Worm (Caenorhabditis elegans): ENCODE results near the gene ant-1.4.
"Not testable (repeated sequence)": the region's sequence is repeated elsewhere in the genome, so short reads cannot be mapped to it uniquely, and the experiment has no call there.

Gene ant-1.4

DNA sequence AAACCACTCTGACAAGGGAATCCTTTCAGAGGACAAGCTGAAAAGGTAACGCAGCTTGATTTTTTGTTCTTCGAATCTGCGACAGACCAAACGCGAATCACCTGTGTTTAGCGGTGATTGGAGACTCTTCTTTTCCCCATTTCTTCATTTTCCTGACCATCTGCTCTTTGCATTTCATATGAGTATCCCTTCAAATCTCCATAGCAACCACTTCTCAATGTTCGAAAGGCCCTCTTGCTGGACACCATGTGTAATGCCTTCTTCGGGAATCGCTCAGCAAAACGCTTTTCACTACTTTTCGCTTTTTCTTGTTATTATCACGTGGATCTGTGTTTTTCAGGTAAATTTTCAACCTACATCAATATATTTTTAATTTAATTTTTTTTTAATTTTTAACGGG lies 33.6 kb downstream of the ant-1.4 start, which contains the start of the genes T26A8.3 and tmem-231:
TSS of gene T26A8.3 (minus strand) at position 101 of the 400 bp plus-strand sequence.
TSS of gene tmem-231 (plus strand) at position 249 of the 400 bp plus-strand sequence.
- TF ChIP-seq mxl-3 (GFP tag; optimal IDR thresholded peaks at IDR 0.05) = no peak
- TF ChIP-seq dmd-8 (GFP tag; IDR thresholded peaks at IDR 0.05) = no peak
- TF ChIP-seq nhr-76 (tag; optimal IDR thresholded peaks at IDR 0.05) = no peak
- TF ChIP-seq lin-29 (GFP tag; IDR thresholded peaks at IDR 0.05) = no peak
- no peak for TF ChIP-seq nhr-48 (tag; optimal IDR thresholded peaks at IDR 0.05)
- no peak for TF ChIP-seq zfp-2 (tag; optimal IDR thresholded peaks at IDR 0.05)
- TF ChIP-seq mxl-2 (GFP tag; conservative IDR thresholded peaks at IDR 0.05) = no peak
- TF ChIP-seq lir-3 (tag; optimal IDR thresholded peaks at IDR 0.05) = no peak
- TF ChIP-seq zfp-3 (GFP tag; conservative IDR thresholded peaks at IDR 0.05) = no peak
- TF ChIP-seq nhr-10 (tag; optimal IDR thresholded peaks at IDR 0.05) = no peak
- no peak for TF ChIP-seq daf-19 (GFP tag; conservative IDR thresholded peaks at IDR 0.05)
- no peak for TF ChIP-seq lin-38 (GFP tag; IDR thresholded peaks at IDR 0.05)

DNA sequence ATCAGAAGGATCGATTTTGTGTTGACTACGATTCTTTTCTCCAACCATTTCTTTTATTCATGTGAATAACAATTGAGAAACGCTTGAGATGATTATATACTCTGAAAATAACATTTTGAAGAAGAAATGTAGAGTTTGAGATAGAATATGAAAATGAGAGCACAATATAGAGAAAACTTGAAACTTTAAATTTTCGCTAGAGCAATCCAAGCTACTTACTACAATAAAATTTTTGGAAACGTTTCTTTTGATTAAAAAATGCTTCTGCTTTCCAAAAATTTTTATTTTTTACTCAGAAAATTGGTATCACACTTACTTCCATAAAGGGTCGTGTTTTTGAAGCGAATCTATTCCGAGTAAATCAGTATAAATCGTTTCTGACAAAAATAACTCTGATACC lies 39.1 kb downstream of the ant-1.4 start, which contains the start of gene M116.5:
TSS of gene M116.5 (minus strand) at position 101 of the 400 bp plus-strand sequence.
- TF ChIP-seq F10B5.3 (tag; optimal IDR thresholded peaks at IDR 0.05) (no peak), zfp-2 (tag; optimal IDR thresholded peaks at IDR 0.05) (no peak), T20F7.1 (GFP tag; optimal IDR thresholded peaks at IDR 0.05) (no peak), lir-3 (tag; optimal IDR thresholded peaks at IDR 0.05) (no peak), nhr-11 (tag; optimal IDR thresholded peaks at IDR 0.05) (no peak), F49E8.2 (tag; optimal IDR thresholded peaks at IDR 0.05; ENCODE audit: borderline replicate concordance) (no peak), ces-1 (GFP tag; optimal IDR thresholded peaks at IDR 0.05) (no peak), Y48G9A.11 (GFP tag; IDR thresholded peaks at IDR 0.05) (no peak), pqm-1 (tag; optimal IDR thresholded peaks at IDR 0.05) (no peak), zag-1 (tag; optimal IDR thresholded peaks at IDR 0.05) (no peak), hlh-11 (tag; optimal IDR thresholded peaks at IDR 0.05) (no peak), aha-1 (tag) (no peak), mdl-1 (tag; optimal IDR thresholded peaks at IDR 0.05) (no peak), daf-8 (GFP tag; IDR thresholded peaks at IDR 0.05) (no peak), madf-9 (GFP tag; conservative IDR thresholded peaks at IDR 0.05) (no peak), aly-2 (tag; optimal IDR thresholded peaks at IDR 0.05) (no peak), F37D6.2 (tag; optimal IDR thresholded peaks at IDR 0.05) (no peak)

DNA sequence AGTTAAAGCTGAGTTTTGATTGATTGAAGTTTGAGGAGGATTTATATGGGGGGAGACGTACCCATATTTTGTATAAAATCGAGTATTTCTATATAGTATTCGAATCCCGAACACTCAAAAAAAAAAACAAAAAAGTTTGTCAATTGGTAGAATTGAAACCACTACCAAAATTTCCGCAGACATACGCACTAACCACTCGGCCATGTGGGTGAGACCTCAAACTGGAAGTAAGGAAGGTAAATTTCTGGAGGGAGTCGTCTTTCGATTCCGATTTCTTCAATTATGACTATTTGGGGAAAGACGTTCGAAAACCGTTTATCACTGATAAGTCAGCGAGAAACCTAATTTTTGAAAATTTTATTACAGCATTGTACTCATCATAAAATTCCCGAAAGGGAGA lies 47.6 kb downstream of the ant-1.4 start:
- TF ChIP-seq madf-5 (GFP tag; IDR thresholded peaks at IDR 0.05) (0 out of 4 replicates have a peak, but pooled peaks of 1 of the 2 experiments have one; percentile 58), arid-1 (GFP tag; conservative IDR thresholded peaks at IDR 0.05) (peak; percentile 81), ceh-44 (GFP tag; IDR thresholded peaks at IDR 0.05) (peak; percentile 66; the same call in 1 of the 2 replicates), F44E2.7 (GFP tag; IDR thresholded peaks at IDR 0.05) (0 out of 2 replicates have a peak, but pooled peaks have one; percentile 19), Y105C5A.15 (GFP tag; IDR thresholded peaks at IDR 0.05) (peak; percentile 78; the same call in 1 of the 2 replicates), snpc-1.2 (GFP tag; IDR thresholded peaks at IDR 0.05) (peak; percentile 72; the same call in 1 of the 2 replicates), F26F4.8 (GFP tag; conservative IDR thresholded peaks at IDR 0.05) (peak; percentile 90), dmd-6 (GFP tag; IDR thresholded peaks at IDR 0.05) (peak; percentile 36; the same call in 1 of the 2 replicates), nhr-41 (GFP tag; IDR thresholded peaks at IDR 0.05) (peak; percentile 67), saeg-2 (GFP tag; IDR thresholded peaks at IDR 0.05) (0 out of 2 replicates have a peak, but pooled peaks have one; percentile 20), lin-38 (GFP tag; IDR thresholded peaks at IDR 0.05) (peak; percentile 71), pha-4 (GFP tag; IDR thresholded peaks at IDR 0.05) (peak; percentile 80; the same call in 1 of the 2 replicates), tra-1 (GFP tag; IDR thresholded peaks at IDR 0.05) (0 out of 2 replicates have a peak, but pooled peaks have one; percentile 35), madf-9 (GFP tag; conservative IDR thresholded peaks at IDR 0.05) (peak; percentile 67), lin-1 (GFP tag; IDR thresholded peaks at IDR 0.05) (peak; percentile 63), lim-7 (GFP tag; IDR thresholded peaks at IDR 0.05) (peak; percentile 92), vab-7 (GFP tag; IDR thresholded peaks at IDR 0.05) (peak; percentile 71), mdt-29 (GFP tag; IDR thresholded peaks at IDR 0.05) (peak; percentile 40; the same call in 1 of the 2 replicates), Y48G9A.11 (GFP tag; IDR thresholded peaks at IDR 0.05) (peak; percentile 50), D1046.2 (GFP tag; IDR thresholded peaks at IDR 0.05) (peak; percentile 88; the same call in 1 of the 2 replicates), ZK337.2 (GFP tag; IDR thresholded peaks at IDR 0.05) (peak; percentile 78), dmd-8 (GFP tag; IDR thresholded peaks at IDR 0.05) (peak; percentile 95), ctbp-1 (GFP tag; IDR thresholded peaks at IDR 0.05) (peak; percentile 69), egl-43 (GFP tag; IDR thresholded peaks at IDR 0.05) (peak; percentile 86), aha-1 (tag) (peak; percentile 5)
- TF ChIP-seq pha-4 (tag; optimal IDR thresholded peaks at IDR 0.05) = not testable (repeated sequence)
